Fruit fly (Drosophila melanogaster) whole organism: Measurements from ENCODE around the gene CG1440.

Source experiments
- CG8478 ChIP-seq: fragments of >200 bp; optimal IDR thresholded peaks from 2 replicates; lab custom pipeline; 2018; ENCODE audit warnings: inconsistent platforms
- EcR ChIP-seq, 2 experiments: fragments of >200 bp; optimal IDR thresholded peaks; 2 replicates each; lab custom pipeline; 2017; ENCODE audit warnings: missing biosample characterization in 2 of 2, missing genetic modification characterization in 2 of 2, missing genetic modification reagents in 2 of 2

DNA sequence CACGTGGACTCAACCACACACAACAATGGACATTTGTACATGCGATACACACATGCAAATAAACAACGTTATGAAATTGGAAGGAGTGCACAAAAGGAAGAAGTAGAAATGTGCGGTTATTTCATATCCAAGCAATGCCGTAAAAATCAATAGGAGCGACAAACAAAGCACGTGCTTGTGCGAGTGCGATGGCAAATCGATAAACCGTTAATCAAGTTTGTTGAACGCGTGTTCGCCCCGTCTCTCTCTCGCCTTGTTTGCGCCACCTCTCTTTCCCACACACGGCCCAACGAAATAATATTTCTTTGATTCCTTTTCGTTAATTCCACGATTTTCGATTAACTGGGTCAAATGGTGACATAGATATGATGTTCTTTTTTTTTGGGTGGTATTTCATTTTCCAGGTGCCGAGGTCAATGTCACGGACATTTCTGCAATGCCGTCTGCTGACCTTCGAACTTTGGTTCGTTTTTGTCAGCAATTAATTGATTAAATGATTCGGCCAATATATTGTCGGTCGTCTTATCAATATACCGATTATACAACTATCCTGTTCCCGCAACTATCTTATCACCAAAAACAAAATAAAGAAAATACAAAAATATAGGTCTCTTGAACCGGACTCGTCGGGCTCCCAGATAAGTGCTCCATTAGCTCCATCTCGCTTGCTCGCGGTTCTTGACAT lies 53.6 kb downstream of the CG1440 start:
- TF ChIP-seq CG8478 (lab: Kevin White, UChicago) = no peak
- TF ChIP-seq EcR (GFP tag; optimal IDR thresholded peaks at IDR 0.05; lab: Kevin White, UChicago) = no peak
